Fruit fly (Drosophila melanogaster): Measurements from ENCODE around the gene PGAP5.

Gene PGAP5

DNA sequence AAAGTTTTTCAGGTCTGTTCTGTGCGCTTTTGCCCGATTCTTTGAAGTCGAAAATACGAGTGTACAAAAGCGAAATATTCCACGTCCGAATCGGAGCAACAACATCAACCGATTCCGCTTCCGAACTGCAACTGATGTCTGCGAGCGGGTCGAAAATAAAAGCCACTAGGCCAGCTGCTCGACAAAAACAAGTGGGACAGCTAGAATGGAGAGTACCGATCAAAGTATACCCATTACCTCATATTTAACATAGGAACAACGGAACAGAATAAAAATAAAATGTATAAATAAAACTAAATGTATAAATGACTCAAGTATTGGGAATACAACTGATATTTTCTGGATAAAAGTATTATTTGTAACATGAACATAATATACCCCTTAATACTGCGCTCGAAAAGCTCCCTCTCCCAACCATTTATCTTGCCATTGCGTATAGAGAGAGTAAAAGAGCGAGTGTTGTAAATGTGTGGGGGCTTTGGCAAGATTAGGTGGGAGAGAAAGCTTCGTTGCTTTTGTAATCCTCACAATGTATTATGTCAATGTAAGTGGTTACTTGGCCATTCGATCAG lies 6.4 kb downstream of the PGAP5 start, which contains the start of gene SLC5A11 (continued):
- TF ChIP-seq corto (GFP tag; optimal IDR thresholded peaks at IDR 0.05) = peak; percentile 99
- peak; percentile 100 for TF ChIP-seq CG3847 (GFP tag; IDR thresholded peaks at IDR 0.05)
- TF ChIP-seq stc (GFP tag; IDR thresholded peaks at IDR 0.05) = peak; percentile 98
- TF ChIP-seq insv (GFP tag; optimal IDR thresholded peaks at IDR 0.05) = peak in 1 of 2 experiments; percentile 60
- TF ChIP-seq CG6689 (GFP tag; IDR thresholded peaks at IDR 0.05) = peak; percentile 97
- peak; percentile 86 for TF ChIP-seq NfI (GFP tag; optimal IDR thresholded peaks at IDR 0.05)
- TF ChIP-seq eyg (GFP tag; optimal IDR thresholded peaks at IDR 0.05) = peak; percentile 96
- TF ChIP-seq CG43689 (GFP tag; IDR thresholded peaks at IDR 0.05) = peak; percentile 88
- TF ChIP-seq CG33557 (GFP tag; optimal IDR thresholded peaks at IDR 0.05) = peak; percentile 58
- peak; percentile 98 for TF ChIP-seq Ptx1 (GFP tag; IDR thresholded peaks at IDR 0.05)
- peak in 1 of 2 experiments; percentile 86 for TF ChIP-seq Hr78 (GFP tag; optimal IDR thresholded peaks at IDR 0.05)
- peak; percentile 99 for TF ChIP-seq lab (GFP tag; optimal IDR thresholded peaks at IDR 0.05)
- peak; percentile 23 for TF ChIP-seq da (GFP tag; optimal IDR thresholded peaks at IDR 0.05)
- peak; percentile 64 for TF ChIP-seq Antp (GFP tag; optimal IDR thresholded peaks at IDR 0.05)
- peak; percentile 96 for TF ChIP-seq psq (GFP tag; optimal IDR thresholded peaks at IDR 0.05)
- peak; percentile 75 for TF ChIP-seq E2f2 (GFP tag; IDR thresholded peaks at IDR 0.05)
- peak; percentile 54 for TF ChIP-seq CG3995 (GFP tag; optimal IDR thresholded peaks at IDR 0.05)
- peak; percentile 95 for TF ChIP-seq CG6765 (GFP tag; optimal IDR thresholded peaks at IDR 0.05)
- no peak for TF ChIP-seq CG8478 (optimal IDR thresholded peaks at IDR 0.05)
- peak; percentile 96 for TF ChIP-seq Hr3 (GFP tag; optimal IDR thresholded peaks at IDR 0.05)
- peak; percentile 99 for TF ChIP-seq bab2 (GFP tag; optimal IDR thresholded peaks at IDR 0.05)
- peak; percentile 60 to 66 for TF ChIP-seq chif (GFP tag; optimal IDR thresholded peaks at IDR 0.05)
- TF ChIP-seq sr (GFP tag; IDR thresholded peaks at IDR 0.05) = peak; percentile 93
- TF ChIP-seq CG2202 (tag; optimal IDR thresholded peaks at IDR 0.05) = peak; percentile 77
- TF ChIP-seq vvl (GFP tag; IDR thresholded peaks at IDR 0.05) = peak; percentile 99
- peak; percentile 82 for TF ChIP-seq wor (GFP tag; IDR thresholded peaks at IDR 0.05)
- TF ChIP-seq CG3065 (GFP tag; optimal IDR thresholded peaks at IDR 0.05) = peak; percentile 94
- peak; percentile 92 for TF ChIP-seq Dip3 (GFP tag; optimal IDR thresholded peaks at IDR 0.05)
- peak; percentile 95 for TF ChIP-seq B-H1 (GFP tag; IDR thresholded peaks at IDR 0.05)
- TF ChIP-seq CG10209 (GFP tag; optimal IDR thresholded peaks at IDR 0.05) = peak; percentile 94
- TF ChIP-seq fu2 (GFP tag; optimal IDR thresholded peaks at IDR 0.05) = peak; percentile 68
- peak; percentile 96 for TF ChIP-seq CG12659 (GFP tag; optimal IDR thresholded peaks at IDR 0.05)
- TF ChIP-seq Opbp (GFP tag; IDR thresholded peaks at IDR 0.05; ENCODE audit: partially characterized antibody) = no peak; the same call in 2 of the 3 replicates
- TF ChIP-seq pnt (GFP tag; optimal IDR thresholded peaks at IDR 0.05) = peak; percentile 78
- peak; percentile 97 for TF ChIP-seq Six4 (GFP tag; optimal IDR thresholded peaks at IDR 0.05)
- TF ChIP-seq CG34224 (GFP tag; IDR thresholded peaks at IDR 0.05; ENCODE audit: partially characterized antibody) = no peak
- TF ChIP-seq Dek (tag; optimal IDR thresholded peaks at IDR 0.05) = peak; percentile 96
- peak; percentile 82 for TF ChIP-seq kay (GFP tag; optimal IDR thresholded peaks at IDR 0.05)
- TF ChIP-seq cwo (GFP tag; optimal IDR thresholded peaks at IDR 0.05) = peak; percentile 97
- TF ChIP-seq CG13287 (GFP tag; IDR thresholded peaks at IDR 0.05; ENCODE audit: partially characterized antibody) = no peak; the same call in 1 of the 2 replicates
- peak; percentile 98 for TF ChIP-seq CG10654 (GFP tag; optimal IDR thresholded peaks at IDR 0.05)
- peak; percentile 68 for TF ChIP-seq ash1 (GFP tag; optimal IDR thresholded peaks at IDR 0.05)
- no peak for TF ChIP-seq prd (optimal IDR thresholded peaks at IDR 0.05)
- peak; percentile 97 for TF ChIP-seq prd (GFP tag; IDR thresholded peaks at IDR 0.05)
- TF ChIP-seq CG30431 (GFP tag; optimal IDR thresholded peaks at IDR 0.05) = peak; percentile 23
- 0 out of 2 replicates have a peak, but pooled peaks have one; percentile 55 for TF ChIP-seq CG42726 (GFP tag; IDR thresholded peaks at IDR 0.05; ENCODE audit: partially characterized antibody)
- TF ChIP-seq scrt (GFP tag; optimal IDR thresholded peaks at IDR 0.05) = peak; percentile 96
- TF ChIP-seq CG10321 (GFP tag; IDR thresholded peaks at IDR 0.05) = peak; percentile 74
- TF ChIP-seq hbn (GFP tag; IDR thresholded peaks at IDR 0.05; ENCODE audit: partially characterized antibody) = no peak
- TF ChIP-seq Chrac-16 (GFP tag; optimal IDR thresholded peaks at IDR 0.05) = peak; percentile 87
